Fruit fly (Drosophila melanogaster): ENCODE data around the gene caup.

DNA sequence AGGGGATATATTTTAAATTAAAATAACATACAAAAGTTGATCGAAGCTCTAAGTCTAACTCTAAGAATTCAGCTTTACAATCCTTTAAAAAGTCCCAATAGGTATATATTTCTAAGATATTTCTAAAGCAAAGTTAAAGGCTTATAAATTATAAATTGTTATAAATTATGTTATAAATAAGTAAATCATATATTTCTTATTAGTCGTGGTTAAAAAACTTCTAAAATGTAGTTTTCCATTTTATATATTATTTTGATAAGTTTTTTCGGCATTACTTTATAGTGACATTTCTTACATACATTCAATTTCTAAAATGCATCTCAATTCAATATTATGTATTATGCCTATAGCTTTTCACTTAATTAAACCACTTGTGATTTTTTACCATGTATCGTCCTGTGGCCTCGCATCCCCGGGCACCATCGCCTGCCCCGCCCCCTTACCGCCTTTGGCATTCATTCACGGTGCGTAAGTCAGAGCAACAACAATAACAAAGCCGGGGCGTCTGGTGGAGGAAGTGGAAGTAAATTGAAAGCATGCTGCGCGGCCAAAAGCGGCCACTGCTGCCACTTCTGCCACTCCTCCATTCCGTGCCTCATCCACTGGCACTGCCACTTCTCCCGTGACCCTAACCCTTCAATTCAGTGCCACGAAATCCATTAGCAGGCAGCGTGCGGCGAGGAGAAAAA lies 29.6 kb downstream of the caup start:
- TF ChIP-seq psq (optimal IDR thresholded peaks at IDR 0.05) = no peak
- no peak for TF ChIP-seq ttk (optimal IDR thresholded peaks at IDR 0.05)
- TF ChIP-seq Myc (optimal IDR thresholded peaks at IDR 0.05) = no peak
- no peak for TF ChIP-seq Sin3A (optimal IDR thresholded peaks at IDR 0.05)
- no peak for TF ChIP-seq insv (optimal IDR thresholded peaks at IDR 0.05)
